Fruit fly (Drosophila melanogaster): ENCODE measurements around the gene Klp98A.
A peak's percentile ranks its signal among the peaks of the same experiment; 100 is the strongest.

Klp98A gene

dm6 chr3R:27557970-27558659 is 830 bp downstream of the Klp98A start (continued):
- TF ChIP-seq Dip2 (GFP tag; IDR thresholded peaks at IDR 0.05) (no peak), odd (GFP tag; optimal IDR thresholded peaks at IDR 0.05) (no peak), dm (GFP tag; optimal IDR thresholded peaks at IDR 0.05) (no peak), CG8388 (GFP tag; optimal IDR thresholded peaks at IDR 0.05) (peak; percentile 14), CG3163 (GFP tag; optimal IDR thresholded peaks at IDR 0.05) (no peak), CG11696 (GFP tag; IDR thresholded peaks at IDR 0.05) (peak; percentile 88), CG34376 (GFP tag; optimal IDR thresholded peaks at IDR 0.05) (no peak), ase (GFP tag; IDR thresholded peaks at IDR 0.05) (no peak), Kr (GFP tag; optimal IDR thresholded peaks at IDR 0.05) (no peak), nmo (GFP tag; optimal IDR thresholded peaks at IDR 0.05) (peak; percentile 25), h (optimal IDR thresholded peaks at IDR 0.05) (no peak), bsh (GFP tag; optimal IDR thresholded peaks at IDR 0.05) (peak in 1 of 2 experiments; percentile 25), ham (GFP tag; IDR thresholded peaks at IDR 0.05) (no peak), wor (GFP tag; IDR thresholded peaks at IDR 0.05) (no peak), CG13296 (GFP tag; optimal IDR thresholded peaks at IDR 0.05) (no peak), CG10267 (tag; optimal IDR thresholded peaks at IDR 0.05) (peak; percentile 21), CG14014 (GFP tag; IDR thresholded peaks at IDR 0.05) (no peak), CG3726 (GFP tag; IDR thresholded peaks at IDR 0.05) (no peak), CG17385 (GFP tag; optimal IDR thresholded peaks at IDR 0.05) (no peak), CG18262 (tag; optimal IDR thresholded peaks at IDR 0.05) (peak; percentile 38), bbx (GFP tag; IDR thresholded peaks at IDR 0.05; ENCODE audit: partially characterized antibody) (0 out of 2 replicates have a peak, but pooled peaks have one; percentile 32), CG2202 (tag; optimal IDR thresholded peaks at IDR 0.05) (no peak), CG3407 (GFP tag; optimal IDR thresholded peaks at IDR 0.05) (no peak), CG3281 (GFP tag; optimal IDR thresholded peaks at IDR 0.05) (peak; percentile 18), chinmo (GFP tag; IDR thresholded peaks at IDR 0.05; ENCODE audit: partially characterized antibody) (no peak), CG6791 (GFP tag; IDR thresholded peaks at IDR 0.05; ENCODE audit: partially characterized antibody) (peak; percentile 47; the same call in 1 of the 3 replicates), ssp (GFP tag; IDR thresholded peaks at IDR 0.05) (no peak), hbn (GFP tag; IDR thresholded peaks at IDR 0.05; ENCODE audit: partially characterized antibody) (no peak), esg (GFP tag; conservative IDR thresholded peaks at IDR 0.05) (no peak), slou (GFP tag; optimal IDR thresholded peaks at IDR 0.05) (no peak), CG13624 (GFP tag; optimal IDR thresholded peaks at IDR 0.05) (no peak), sens (GFP tag) (peak; percentile 74), lilli (GFP tag; optimal IDR thresholded peaks at IDR 0.05) (no peak), peb (GFP tag; IDR thresholded peaks at IDR 0.05) (no peak), CG3838 (GFP tag; optimal IDR thresholded peaks at IDR 0.05) (no peak), Taf1 (GFP tag; IDR thresholded peaks at IDR 0.05) (no peak), Gsc (GFP tag; IDR thresholded peaks at IDR 0.05) (no peak), Side (GFP tag; optimal IDR thresholded peaks at IDR 0.05) (no peak), Bgb (GFP tag; IDR thresholded peaks at IDR 0.05; ENCODE audit: partially characterized antibody) (no peak), usp (GFP tag; optimal IDR thresholded peaks at IDR 0.05) (no peak), PHDP (tag; optimal IDR thresholded peaks at IDR 0.05) (peak; percentile 1), CG3995 (GFP tag; optimal IDR thresholded peaks at IDR 0.05) (no peak), bowl (GFP tag; IDR thresholded peaks at IDR 0.05) (no peak), phol (tag; optimal IDR thresholded peaks at IDR 0.05) (peak; percentile 44), Opbp (GFP tag; IDR thresholded peaks at IDR 0.05; ENCODE audit: partially characterized antibody) (no peak), gem (tag; optimal IDR thresholded peaks at IDR 0.05) (peak; percentile 49), Atf6 (GFP tag; IDR thresholded peaks at IDR 0.05) (peak; percentile 25; the same call in 1 of the 2 replicates), CG10979 (tag; optimal IDR thresholded peaks at IDR 0.05) (peak; percentile 26), CG4360 (GFP tag; IDR thresholded peaks at IDR 0.05) (peak; percentile 65), dpn (GFP tag; optimal IDR thresholded peaks at IDR 0.05) (no peak)
